Fruit fly (Drosophila melanogaster) whole organism, embryonic: ENCODE measurements around the gene Cyp313a1.

Source experiments
- Adf1 ChIP-seq: fragments of 200-800 bp; sonication (Bioruptor generic); IDR thresholded peaks from 2 replicates; pipeline ENCODE4 v1.3.6; 2022; ENCODE audit warnings: missing biosample characterization, missing genetic modification characterization
- CG12071 ChIP-seq: fragments of 200-800 bp; sonication (Bioruptor generic); optimal IDR thresholded peaks from 3 replicates; lab custom pipeline; 2018; ENCODE audit warnings: missing biosample characterization, mild to moderate bottlenecking, missing genetic modification characterization
- CG12104 ChIP-seq: fragments of 200-800 bp; sonication (Bioruptor generic); optimal IDR thresholded peaks from 3 replicates; lab custom pipeline; 2016; ENCODE audit warnings: missing biosample characterization, missing genetic modification characterization
- CG12769 ChIP-seq: fragments of 200-800 bp; sonication (Bioruptor generic); optimal IDR thresholded peaks from 2 replicates; lab custom pipeline; 2019; ENCODE audit warnings: missing biosample characterization, mild to moderate bottlenecking, missing genetic modification characterization, moderate library complexity
- CG14014 ChIP-seq: fragments of 200-800 bp; sonication (Bioruptor generic); IDR thresholded peaks from 2 replicates; pipeline ENCODE4 v1.3.6; 2022; ENCODE audit warnings: missing biosample characterization, missing genetic modification characterization
- CG15073 ChIP-seq: fragments of 200-800 bp; sonication (Bioruptor generic); optimal IDR thresholded peaks from 2 replicates; lab custom pipeline; 2016; ENCODE audit warnings: missing biosample characterization, missing genetic modification characterization
- CG15479 ChIP-seq: fragments of 200-800 bp; sonication (Bioruptor generic); optimal IDR thresholded peaks from 3 replicates; lab custom pipeline; 2019; ENCODE audit warnings: missing biosample characterization, mild to moderate bottlenecking, missing genetic modification characterization, moderate library complexity
- CG2199 ChIP-seq: fragments of 200-800 bp; sonication (Bioruptor generic); IDR thresholded peaks from 3 replicates; pipeline ENCODE4 v1.3.6; 2022; ENCODE audit warnings: missing biosample characterization, missing genetic modification characterization
- CG2889 ChIP-seq: fragments of 200-800 bp; sonication (Bioruptor generic); IDR thresholded peaks from 3 replicates; pipeline ENCODE4 v1.3.6; 2022; ENCODE audit warnings: missing biosample characterization, missing genetic modification characterization
- CG34224 ChIP-seq: fragments of 200-800 bp; sonication (Bioruptor generic); IDR thresholded peaks from 3 replicates; pipeline ENCODE4 v1.3.6; 2022; ENCODE audit warnings: missing biosample characterization, missing genetic modification characterization; ENCODE audit not compliant: partially characterized antibody
- CG34422 ChIP-seq: fragments of 200-800 bp; sonication (Bioruptor generic); IDR thresholded peaks from 3 replicates; pipeline ENCODE4 v1.3.6; 2022; ENCODE audit warnings: missing biosample characterization, missing genetic modification characterization
- CG3995 ChIP-seq: fragments of 200-800 bp; sonication (Bioruptor generic); optimal IDR thresholded peaks from 3 replicates; lab custom pipeline; 2016; ENCODE audit warnings: missing biosample characterization, missing genetic modification characterization
- CG6791 ChIP-seq: fragments of 200-800 bp; sonication (Bioruptor generic); IDR thresholded peaks from 3 replicates; pipeline ENCODE4 v1.3.6; 2022; ENCODE audit warnings: missing biosample characterization, missing genetic modification characterization; ENCODE audit not compliant: partially characterized antibody
- CG6854 ChIP-seq: fragments of 200-800 bp; sonication (Bioruptor generic); optimal IDR thresholded peaks from 3 replicates; lab custom pipeline; 2017; ENCODE audit warnings: missing biosample characterization, mild to moderate bottlenecking, missing genetic modification characterization
- Chrac-16 ChIP-seq: fragments of 200-800 bp; sonication (Bioruptor generic); optimal IDR thresholded peaks from 3 replicates; lab custom pipeline; 2016; ENCODE audit warnings: missing biosample characterization, missing genetic modification characterization
- Drgx ChIP-seq: fragments of 200-800 bp; sonication (Bioruptor generic); IDR thresholded peaks from 2 replicates; pipeline ENCODE4 v1.3.6; 2022; ENCODE audit warnings: missing biosample characterization, missing genetic modification characterization
- Fer1 ChIP-seq: fragments of 200-800 bp; sonication (Bioruptor generic); optimal IDR thresholded peaks from 2 replicates; lab custom pipeline; 2017; ENCODE audit warnings: missing biosample characterization, mild to moderate bottlenecking, missing genetic modification characterization
- HmgD ChIP-seq: fragments of 200-800 bp; sonication (Bioruptor generic); optimal IDR thresholded peaks from 3 replicates; lab custom pipeline; 2016; ENCODE audit warnings: missing biosample characterization, missing genetic modification characterization
- Jarid2 ChIP-seq: fragments of 200-800 bp; sonication (Bioruptor generic); optimal IDR thresholded peaks from 3 replicates; lab custom pipeline; 2017; ENCODE audit warnings: mild to moderate bottlenecking, missing biosample characterization, missing genetic modification reagents, missing genetic modification characterization
- Mad ChIP-seq: fragments of 200-800 bp; sonication (Bioruptor generic); optimal IDR thresholded peaks from 2 replicates; lab custom pipeline; 2016; ENCODE audit warnings: missing biosample characterization, missing genetic modification characterization
- Nf-YA ChIP-seq: fragments of 200-800 bp; sonication (Bioruptor generic); IDR thresholded peaks from 2 replicates; pipeline ENCODE4 v1.3.6; 2022; ENCODE audit warnings: missing biosample characterization, missing genetic modification characterization
- Ravus ChIP-seq: fragments of 200-800 bp; sonication (Bioruptor generic); IDR thresholded peaks from 2 replicates; pipeline ENCODE4 v1.3.6; 2022; ENCODE audit warnings: missing biosample characterization, missing genetic modification characterization
- Rfx ChIP-seq: fragments of 200-800 bp; sonication (Bioruptor generic); IDR thresholded peaks from 2 replicates; pipeline ENCODE4 v1.3.6; 2022; ENCODE audit warnings: missing biosample characterization, missing genetic modification characterization
- Scr ChIP-seq: fragments of 200-800 bp; sonication (Bioruptor generic); IDR thresholded peaks from 2 replicates; pipeline ENCODE4 v1.3.6; 2022; ENCODE audit warnings: missing biosample characterization, missing genetic modification characterization; ENCODE audit not compliant: partially characterized antibody
- Sry-δ ChIP-seq: fragments of 200-800 bp; sonication (Bioruptor generic); optimal IDR thresholded peaks from 2 replicates; lab custom pipeline; 2016; ENCODE audit warnings: missing biosample characterization, missing genetic modification characterization
- Trl ChIP-seq, 3 experiments: fragments of >200 bp in 2 of 3; fragments of 200-800 bp in 1 of 3; sonication (Bioruptor generic) in 1 of 3; optimal IDR thresholded peaks; 2 replicates in 1 of 3; 3 replicates in 2 of 3; lab custom pipeline; 2016 to 2017; ENCODE audit warnings: missing biosample characterization in 1 of 3, missing genetic modification characterization in 1 of 3
- YL-1 ChIP-seq: fragments of 200-800 bp; sonication (Bioruptor generic); optimal IDR thresholded peaks from 3 replicates; lab custom pipeline; 2017; ENCODE audit warnings: missing biosample characterization, mild to moderate bottlenecking, missing genetic modification characterization
- amos ChIP-seq: fragments of 200-800 bp; sonication (Bioruptor generic); IDR thresholded peaks from 2 replicates; pipeline ENCODE4 v1.3.6; 2022; ENCODE audit warnings: missing biosample characterization, missing genetic modification characterization; ENCODE audit not compliant: partially characterized antibody
- bbx ChIP-seq: fragments of 200-800 bp; sonication (Bioruptor generic); IDR thresholded peaks from 2 replicates; pipeline ENCODE4 v1.3.6; 2022; ENCODE audit warnings: missing biosample characterization, missing genetic modification characterization; ENCODE audit not compliant: partially characterized antibody
- chinmo ChIP-seq: fragments of 200-800 bp; sonication (Bioruptor generic); IDR thresholded peaks from 4 replicates; pipeline ENCODE4 v1.3.6; 2022; ENCODE audit warnings: missing biosample characterization, missing genetic modification characterization; ENCODE audit not compliant: partially characterized antibody
- ci ChIP-seq: fragments of 200-800 bp; sonication (Bioruptor generic); IDR thresholded peaks from 3 replicates; pipeline ENCODE4 v1.3.6; 2022; ENCODE audit warnings: missing biosample characterization, missing genetic modification characterization
- crp ChIP-seq, 2 experiments: fragments of 200-800 bp; sonication (Bioruptor generic); optimal IDR thresholded peaks; 2 replicates in 1 of 2; 3 replicates in 1 of 2; lab custom pipeline; 2017; ENCODE audit warnings: missing biosample characterization in 2 of 2, missing genetic modification characterization in 2 of 2, mild to moderate bottlenecking in 1 of 2, moderate library complexity in 1 of 2
- dmrt99B ChIP-seq: fragments of 200-800 bp; sonication (Bioruptor generic); optimal IDR thresholded peaks from 2 replicates; lab custom pipeline; 2018; ENCODE audit warnings: missing biosample characterization, mild to moderate bottlenecking, missing genetic modification characterization, moderate library complexity
- emc ChIP-seq: fragments of 200-800 bp; sonication (Bioruptor generic); optimal IDR thresholded peaks from 2 replicates; lab custom pipeline; 2016; ENCODE audit warnings: missing biosample characterization, missing genetic modification characterization
- exex ChIP-seq: fragments of 200-800 bp; sonication (Bioruptor generic); optimal IDR thresholded peaks from 4 replicates; lab custom pipeline; 2018; ENCODE audit warnings: missing biosample characterization, mild to moderate bottlenecking, missing genetic modification characterization, moderate library complexity
- hb ChIP-seq: fragments of 200-800 bp; sonication (Bioruptor generic); IDR thresholded peaks from 3 replicates; pipeline ENCODE4 v1.3.6; 2022; ENCODE audit warnings: missing biosample characterization, missing genetic modification characterization; ENCODE audit not compliant: partially characterized antibody
- knrl ChIP-seq: fragments of 200-800 bp; sonication (Bioruptor generic); IDR thresholded peaks from 3 replicates; pipeline ENCODE4 v1.3.6; 2022; ENCODE audit warnings: missing biosample characterization, missing genetic modification characterization; ENCODE audit not compliant: partially characterized antibody
- mirr ChIP-seq: fragments of 200-800 bp; sonication (Bioruptor generic); optimal IDR thresholded peaks from 3 replicates; lab custom pipeline; 2018; ENCODE audit warnings: missing biosample characterization, mild to moderate bottlenecking, missing genetic modification characterization
- nerfin-1 ChIP-seq: fragments of 200-800 bp; sonication (Bioruptor generic); optimal IDR thresholded peaks from 3 replicates; lab custom pipeline; 2019; ENCODE audit warnings: missing biosample characterization, mild to moderate bottlenecking, missing genetic modification characterization, moderate library complexity
- oc ChIP-seq: fragments of 200-800 bp; sonication (Bioruptor generic); optimal IDR thresholded peaks from 2 replicates; lab custom pipeline; 2018; ENCODE audit warnings: missing biosample characterization, mild to moderate bottlenecking, missing genetic modification characterization, moderate library complexity
- pb ChIP-seq: fragments of 200-800 bp; sonication (Bioruptor generic); optimal IDR thresholded peaks from 3 replicates; lab custom pipeline; 2016; ENCODE audit warnings: missing biosample characterization, missing genetic modification characterization
- sr ChIP-seq: fragments of 200-800 bp; sonication (Bioruptor generic); IDR thresholded peaks from 3 replicates; pipeline ENCODE4 v1.3.6; 2022; ENCODE audit warnings: missing biosample characterization, missing genetic modification characterization
- tna ChIP-seq: fragments of 200-800 bp; sonication (Bioruptor generic); IDR thresholded peaks from 2 replicates; pipeline ENCODE4 v1.3.6; 2022; ENCODE audit warnings: missing biosample characterization, missing genetic modification characterization; ENCODE audit not compliant: partially characterized antibody
- toy ChIP-seq: fragments of 200-800 bp; sonication (Bioruptor generic); IDR thresholded peaks from 2 replicates; pipeline ENCODE4 v1.3.6; 2022; ENCODE audit warnings: missing biosample characterization, missing genetic modification characterization
- unc-4 ChIP-seq: fragments of 200-800 bp; sonication (Bioruptor generic); IDR thresholded peaks from 2 replicates; pipeline ENCODE4 v1.3.6; 2022; ENCODE audit warnings: missing biosample characterization, missing genetic modification characterization; ENCODE audit not compliant: partially characterized antibody
- zfh1 ChIP-seq: fragments of 200-800 bp; sonication (Bioruptor generic); IDR thresholded peaks from 3 replicates; pipeline ENCODE4 v1.3.6; 2022; ENCODE audit warnings: missing biosample characterization, missing genetic modification characterization

The Cyp313a1 gene

dm6 chr3R:14557480-14558354 is 36.9 kb downstream of the Cyp313a1 start, which contains the start of gene Pde6:
Pde6 (minus strand) TSS chr3R:14558304.
- TF ChIP-seq CG12071 (GFP tag; lab: Kevin White, UChicago): peak; percentile 3
- TF ChIP-seq Rfx: 0 out of 2 replicates have a peak, but pooled peaks have one; percentile 19
- peak; percentile 43; the same call in 1 of the 3 replicates for TF ChIP-seq CG2199
- TF ChIP-seq sr (GFP tag; lab: Robert Waterston, UW): peak; percentile 6; the same call in 1 of the 3 replicates
- TF ChIP-seq toy (GFP tag; lab: Robert Waterston, UW): no peak
- no peak for TF ChIP-seq HmgD
- no peak for TF ChIP-seq CG3995 (GFP tag; lab: Kevin White, UChicago)
- no peak for TF ChIP-seq CG12104 (GFP tag; lab: Kevin White, UChicago)
- no peak for TF ChIP-seq unc-4
- TF ChIP-seq Jarid2 (GFP tag; lab: Kevin White, UChicago): peak; percentile 82
- TF ChIP-seq CG15073 (GFP tag; lab: Kevin White, UChicago): peak; percentile 32
- peak; percentile 20; the same call in 1 of the 3 replicates for TF ChIP-seq CG34224 (GFP tag; lab: Robert Waterston, UW)
- TF ChIP-seq CG2889: no peak
- TF ChIP-seq CG12769 (tag; lab: Kevin White, UChicago): peak; percentile 53
- no peak for TF ChIP-seq YL-1 (GFP tag; lab: Kevin White, UChicago)
- 0 out of 2 replicates have a peak, but pooled peaks have one; percentile 30 for TF ChIP-seq tna (GFP tag; lab: Robert Waterston, UW)
- no peak for TF ChIP-seq Sry-δ (GFP tag; lab: Kevin White, UChicago)
- no peak for TF ChIP-seq CG15479 (GFP tag; lab: Kevin White, UChicago)
- TF ChIP-seq CG34422 (GFP tag; lab: Robert Waterston, UW): peak; percentile 21; the same call in 1 of the 3 replicates
- TF ChIP-seq CG6791 (GFP tag; lab: Robert Waterston, UW): no peak
- TF ChIP-seq Ravus (GFP tag; lab: Robert Waterston, UW): peak; percentile 54
- TF ChIP-seq crp (GFP tag; optimal IDR thresholded peaks at IDR 0.05; lab: Kevin White, UChicago): peak in 1 of 2 experiments; percentile 26
- peak; percentile 80 for TF ChIP-seq Drgx (GFP tag; lab: Robert Waterston, UW)
- no peak for TF ChIP-seq CG6854
- no peak for TF ChIP-seq Chrac-16
- TF ChIP-seq knrl: 0 out of 3 replicates have a peak, but pooled peaks have one; percentile 13
- TF ChIP-seq Fer1 (GFP tag; lab: Kevin White, UChicago): no peak
- no peak for TF ChIP-seq CG14014
- TF ChIP-seq Nf-YA (GFP tag; lab: Robert Waterston, UW): peak; percentile 57
- TF ChIP-seq Mad (GFP tag; lab: Kevin White, UChicago): no peak
- no peak for TF ChIP-seq oc (tag; lab: Kevin White, UChicago)
- TF ChIP-seq chinmo (GFP tag; lab: Robert Waterston, UW): peak; percentile 73; the same call in 2 of the 4 replicates
- no peak for TF ChIP-seq pb (GFP tag; lab: Kevin White, UChicago)
- TF ChIP-seq dmrt99B (tag; lab: Kevin White, UChicago): no peak
- peak; percentile 27; the same call in 1 of the 2 replicates for TF ChIP-seq bbx (GFP tag; lab: Robert Waterston, UW)
- TF ChIP-seq ci (GFP tag; lab: Robert Waterston, UW): peak; percentile 64; the same call in 2 of the 3 replicates
- TF ChIP-seq amos: peak; percentile 26; the same call in 1 of the 2 replicates
- TF ChIP-seq mirr (GFP tag; lab: Kevin White, UChicago): peak; percentile 54
- TF ChIP-seq nerfin-1 (tag; lab: Kevin White, UChicago): no peak
- TF ChIP-seq hb (GFP tag; lab: Robert Waterston, UW): 0 out of 3 replicates have a peak, but pooled peaks have one; percentile 9
- no peak for TF ChIP-seq exex (tag; lab: Kevin White, UChicago)
- TF ChIP-seq emc (GFP tag; lab: Kevin White, UChicago): no peak
- TF ChIP-seq Trl (optimal IDR thresholded peaks at IDR 0.05; lab: Kevin White, UChicago): peak; percentile 79 to 93
- no peak for TF ChIP-seq Trl (GFP tag; optimal IDR thresholded peaks at IDR 0.05; lab: Kevin White, UChicago)
- TF ChIP-seq Adf1 (GFP tag; lab: Robert Waterston, UW): peak; percentile 16; the same call in 1 of the 2 replicates
- no peak for TF ChIP-seq zfh1 (GFP tag; lab: Robert Waterston, UW)
- 0 out of 2 replicates have a peak, but pooled peaks have one; percentile 20 for TF ChIP-seq Scr (GFP tag; lab: Robert Waterston, UW)
